Fruit fly (Drosophila melanogaster) whole organism, embryonic: Measurements from ENCODE around the gene Ac13E.

Experiments used
- Adf1 ChIP-seq: fragments of 200-800 bp; sonication (Bioruptor generic); IDR thresholded peaks from 2 replicates; pipeline ENCODE4 v1.3.6; 2022; ENCODE audit warnings: missing biosample characterization, missing genetic modification characterization
- CG10267 ChIP-seq: fragments of 200-800 bp; sonication (Bioruptor generic); optimal IDR thresholded peaks from 2 replicates; lab custom pipeline; 2018; ENCODE audit warnings: missing biosample characterization, mild to moderate bottlenecking, missing genetic modification characterization, moderate library complexity
- CG11560 ChIP-seq: fragments of 200-800 bp; sonication (Bioruptor generic); IDR thresholded peaks from 3 replicates; pipeline ENCODE4 v1.3.6; 2022; ENCODE audit warnings: missing biosample characterization, missing genetic modification characterization
- CG12659 ChIP-seq: fragments of 200-800 bp; sonication (Bioruptor generic); optimal IDR thresholded peaks from 3 replicates; lab custom pipeline; 2017; ENCODE audit warnings: mild to moderate bottlenecking, missing biosample characterization, missing genetic modification reagents, missing genetic modification characterization
- CG13775 ChIP-seq: fragments of 200-800 bp; sonication (Bioruptor generic); optimal IDR thresholded peaks from 3 replicates; lab custom pipeline; 2017; ENCODE audit warnings: missing biosample characterization, mild to moderate bottlenecking, missing genetic modification characterization
- CG14014 ChIP-seq: fragments of 200-800 bp; sonication (Bioruptor generic); IDR thresholded peaks from 2 replicates; pipeline ENCODE4 v1.3.6; 2022; ENCODE audit warnings: missing biosample characterization, missing genetic modification characterization
- CG1603 ChIP-seq: fragments of 200-800 bp; sonication (Bioruptor generic); optimal IDR thresholded peaks from 2 replicates; lab custom pipeline; 2019; ENCODE audit warnings: missing biosample characterization, mild to moderate bottlenecking, missing genetic modification characterization, moderate library complexity
- CG16813 ChIP-seq: fragments of 200-800 bp; sonication (Bioruptor generic); IDR thresholded peaks from 3 replicates; pipeline ENCODE4 v1.3.6; 2022; ENCODE audit warnings: missing biosample characterization, missing genetic modification characterization; ENCODE audit not compliant: partially characterized antibody
- CG31388 ChIP-seq: fragments of 200-800 bp; sonication (Bioruptor generic); optimal IDR thresholded peaks from 2 replicates; lab custom pipeline; 2016; ENCODE audit warnings: missing biosample characterization, missing genetic modification characterization
- CG34224 ChIP-seq: fragments of 200-800 bp; sonication (Bioruptor generic); IDR thresholded peaks from 3 replicates; pipeline ENCODE4 v1.3.6; 2022; ENCODE audit warnings: missing biosample characterization, missing genetic modification characterization; ENCODE audit not compliant: partially characterized antibody
- CG43689 ChIP-seq: fragments of 200-800 bp; sonication (Bioruptor generic); IDR thresholded peaks from 2 replicates; pipeline ENCODE4 v1.3.6; 2022; ENCODE audit warnings: missing biosample characterization, missing genetic modification characterization
- CG7963 ChIP-seq: fragments of 200-800 bp; sonication (Bioruptor generic); IDR thresholded peaks from 3 replicates; pipeline ENCODE4 v1.3.6; 2022; ENCODE audit warnings: missing biosample characterization, missing genetic modification characterization; ENCODE audit not compliant: partially characterized antibody
- CG8290 ChIP-seq, 3 experiments: fragments of 200-800 bp; sonication (Bioruptor generic); optimal IDR thresholded peaks; 2 replicates each; lab custom pipeline; 2016 to 2019; ENCODE audit warnings: missing biosample characterization in 3 of 3, missing genetic modification characterization in 3 of 3, mild to moderate bottlenecking in 2 of 3, moderate library complexity in 1 of 3
- Chrac-16 ChIP-seq: fragments of 200-800 bp; sonication (Bioruptor generic); optimal IDR thresholded peaks from 3 replicates; lab custom pipeline; 2016; ENCODE audit warnings: missing biosample characterization, missing genetic modification characterization
- E2f2 ChIP-seq: fragments of 200-800 bp; sonication (Bioruptor generic); IDR thresholded peaks from 2 replicates; pipeline ENCODE4 v1.3.6; 2022; ENCODE audit warnings: missing biosample characterization, missing genetic modification characterization
- HHEX ChIP-seq: fragments of 200-800 bp; sonication (Bioruptor generic); optimal IDR thresholded peaks from 3 replicates; lab custom pipeline; 2017; ENCODE audit warnings: missing biosample characterization, mild to moderate bottlenecking, missing genetic modification characterization, missing genetic modification reagents
- HLH4C ChIP-seq: fragments of 200-800 bp; sonication (Bioruptor generic); IDR thresholded peaks from 3 replicates; pipeline ENCODE4 v1.3.6; 2022; ENCODE audit warnings: missing biosample characterization, missing genetic modification characterization; ENCODE audit not compliant: partially characterized antibody
- HmgZ ChIP-seq: fragments of 200-800 bp; sonication (Bioruptor generic); optimal IDR thresholded peaks from 2 replicates; lab custom pipeline; 2018; ENCODE audit warnings: missing biosample characterization, mild to moderate bottlenecking, missing genetic modification characterization
- Hmr ChIP-seq: fragments of 200-800 bp; sonication (Bioruptor generic); optimal IDR thresholded peaks from 3 replicates; lab custom pipeline; 2017; ENCODE audit warnings: mild to moderate bottlenecking, missing biosample characterization, missing genetic modification reagents, missing genetic modification characterization
- Hmx ChIP-seq: fragments of 200-800 bp; sonication (Bioruptor generic); optimal IDR thresholded peaks from 2 replicates; lab custom pipeline; 2016; ENCODE audit warnings: missing biosample characterization, missing genetic modification characterization
- MBD-R2 ChIP-seq: fragments of 200-800 bp; sonication (Bioruptor generic); IDR thresholded peaks from 2 replicates; pipeline ENCODE4 v1.3.6; 2022; ENCODE audit warnings: missing biosample characterization, missing genetic modification characterization
- Nf-YC ChIP-seq: fragments of 200-800 bp; optimal IDR thresholded peaks from 3 replicates; lab custom pipeline; 2019; ENCODE audit warnings: missing biosample characterization, mild to moderate bottlenecking, missing genetic modification characterization, moderate library complexity
- Opbp ChIP-seq: fragments of 200-800 bp; sonication (Bioruptor generic); IDR thresholded peaks from 3 replicates; pipeline ENCODE4 v1.3.6; 2022; ENCODE audit warnings: missing biosample characterization, missing genetic modification characterization; ENCODE audit not compliant: partially characterized antibody
- TFAM ChIP-seq: fragments of 200-800 bp; sonication (Bioruptor generic); optimal IDR thresholded peaks from 2 replicates; lab custom pipeline; 2017; ENCODE audit warnings: missing biosample characterization, missing genetic modification characterization, inconsistent platforms
- amos ChIP-seq: fragments of 200-800 bp; sonication (Bioruptor generic); IDR thresholded peaks from 2 replicates; pipeline ENCODE4 v1.3.6; 2022; ENCODE audit warnings: missing biosample characterization, missing genetic modification characterization; ENCODE audit not compliant: partially characterized antibody
- ato ChIP-seq: fragments of 200-800 bp; sonication (Bioruptor generic); IDR thresholded peaks from 2 replicates; pipeline ENCODE4 v1.3.6; 2022; ENCODE audit warnings: missing biosample characterization, missing genetic modification characterization; ENCODE audit not compliant: partially characterized antibody
- bbx ChIP-seq: fragments of 200-800 bp; sonication (Bioruptor generic); IDR thresholded peaks from 2 replicates; pipeline ENCODE4 v1.3.6; 2022; ENCODE audit warnings: missing biosample characterization, missing genetic modification characterization; ENCODE audit not compliant: partially characterized antibody
- crp ChIP-seq, 2 experiments: fragments of 200-800 bp; sonication (Bioruptor generic); optimal IDR thresholded peaks; 2 replicates in 1 of 2; 3 replicates in 1 of 2; lab custom pipeline; 2017; ENCODE audit warnings: missing biosample characterization in 2 of 2, missing genetic modification characterization in 2 of 2, mild to moderate bottlenecking in 1 of 2, moderate library complexity in 1 of 2
- dmrt11E ChIP-seq: fragments of 200-800 bp; sonication (Bioruptor generic); optimal IDR thresholded peaks from 3 replicates; lab custom pipeline; 2018; ENCODE audit warnings: missing biosample characterization, mild to moderate bottlenecking, missing genetic modification characterization, moderate library complexity
- en ChIP-seq: fragments of 200-800 bp; sonication (Bioruptor generic); optimal IDR thresholded peaks from 2 replicates; lab custom pipeline; 2016; ENCODE audit warnings: missing biosample characterization, missing genetic modification characterization
- fd64A ChIP-seq: fragments of 200-800 bp; sonication (Bioruptor generic); optimal IDR thresholded peaks from 3 replicates; lab custom pipeline; 2018; ENCODE audit warnings: missing biosample characterization, mild to moderate bottlenecking, missing genetic modification characterization
- mld ChIP-seq: fragments of 200-800 bp; sonication (Bioruptor generic); IDR thresholded peaks from 3 replicates; pipeline ENCODE4 v1.3.6; 2022; ENCODE audit warnings: missing biosample characterization, missing genetic modification characterization; ENCODE audit not compliant: partially characterized antibody
- nerfin-2 ChIP-seq: fragments of 200-800 bp; sonication (Bioruptor generic); IDR thresholded peaks from 2 replicates; pipeline ENCODE4 v1.3.6; 2022; ENCODE audit warnings: missing biosample characterization, missing genetic modification characterization; ENCODE audit not compliant: partially characterized antibody
- pnt ChIP-seq: fragments of 200-800 bp; sonication (Bioruptor generic); optimal IDR thresholded peaks from 3 replicates; lab custom pipeline; 2016; ENCODE audit warnings: missing biosample characterization, missing genetic modification characterization
- row ChIP-seq: fragments of 200-800 bp; sonication (Bioruptor generic); IDR thresholded peaks from 3 replicates; pipeline ENCODE4 v1.3.6; 2022; ENCODE audit warnings: missing biosample characterization, missing genetic modification characterization
- sens ChIP-seq: fragments of 200-800 bp; sonication (Bioruptor generic); peaks from one replicate; lab custom pipeline; 2016; ENCODE audit warnings: missing biosample characterization, missing genetic modification characterization
- unc-4 ChIP-seq: fragments of 200-800 bp; sonication (Bioruptor generic); IDR thresholded peaks from 2 replicates; pipeline ENCODE4 v1.3.6; 2022; ENCODE audit warnings: missing biosample characterization, missing genetic modification characterization; ENCODE audit not compliant: partially characterized antibody
- vnd ChIP-seq: fragments of 200-800 bp; sonication (Bioruptor generic); IDR thresholded peaks from 3 replicates; pipeline ENCODE4 v1.3.6; 2022; ENCODE audit warnings: missing biosample characterization, missing genetic modification characterization; ENCODE audit not compliant: partially characterized antibody

Gene Ac13E

DNA sequence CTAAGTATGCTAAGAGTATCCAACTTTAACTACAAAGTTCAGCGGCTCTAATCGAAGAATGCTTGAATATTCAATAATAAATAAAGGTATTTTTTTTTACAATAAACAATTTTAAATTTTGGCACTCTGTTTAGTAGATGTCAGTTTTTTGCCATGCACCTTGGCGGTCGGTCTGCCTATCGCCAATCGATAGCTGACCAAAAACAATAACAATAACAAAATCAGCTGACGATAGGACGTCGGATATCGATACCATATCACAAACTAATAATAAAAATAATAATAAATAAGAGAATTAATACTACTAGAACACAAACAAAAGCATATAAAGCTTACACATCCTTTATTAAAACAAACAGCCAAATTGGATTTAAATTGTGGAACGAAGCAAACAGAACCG lies 67.4 kb downstream of the Ac13E start, which contains the start of gene Gmap (continued):
- TF ChIP-seq CG34224 (GFP tag; lab: Robert Waterston, UW) (peak; percentile 88), CG7963 (GFP tag; lab: Robert Waterston, UW) (peak; percentile 93), HHEX (GFP tag; lab: Kevin White, UChicago) (no peak), dmrt11E (tag; lab: Kevin White, UChicago) (no peak), CG10267 (tag; lab: Kevin White, UChicago) (peak; percentile 10), ato (GFP tag; lab: Robert Waterston, UW) (peak; percentile 90), unc-4 (peak; percentile 71), CG1603 (peak; percentile 9), Hmr (GFP tag; lab: Kevin White, UChicago) (no peak), pnt (GFP tag; lab: Kevin White, UChicago) (no peak), CG13775 (GFP tag; lab: Kevin White, UChicago) (no peak), CG43689 (no peak), crp (GFP tag; optimal IDR thresholded peaks at IDR 0.05; lab: Kevin White, UChicago) (peak in 1 of 2 experiments; percentile 84), CG12659 (peak; percentile 15), HLH4C (GFP tag; lab: Robert Waterston, UW) (peak; percentile 96), amos (GFP tag; lab: Robert Waterston, UW) (peak; percentile 78; the same call in 1 of the 2 replicates), CG8290 (GFP tag; optimal IDR thresholded peaks at IDR 0.05; lab: Kevin White, UChicago) (no peak), CG8290 (tag; optimal IDR thresholded peaks at IDR 0.05; lab: Kevin White, UChicago) (peak in 1 of 2 experiments; percentile 16), Adf1 (GFP tag; lab: Robert Waterston, UW) (0 out of 2 replicates have a peak, but pooled peaks have one; percentile 8), Nf-YC (tag; lab: Kevin White, UChicago) (peak; percentile 20), row (GFP tag; lab: Robert Waterston, UW) (peak; percentile 14; the same call in 1 of the 3 replicates), Hmx (GFP tag; lab: Kevin White, UChicago) (no peak), sens (GFP tag; lab: Kevin White, UChicago) (peak; percentile 3), mld (GFP tag; lab: Robert Waterston, UW) (peak; percentile 88), CG16813 (GFP tag; lab: Robert Waterston, UW) (peak; percentile 80), TFAM (no peak), MBD-R2 (GFP tag; lab: Robert Waterston, UW) (peak; percentile 71), vnd (GFP tag; lab: Robert Waterston, UW) (peak; percentile 82), E2f2 (GFP tag; lab: Robert Waterston, UW) (peak; percentile 94), en (GFP tag; lab: Kevin White, UChicago) (no peak), CG31388 (no peak), bbx (GFP tag; lab: Robert Waterston, UW) (peak; percentile 91), Chrac-16 (no peak), HmgZ (peak; percentile 33), fd64A (GFP tag; lab: Kevin White, UChicago) (no peak), Opbp (GFP tag; lab: Robert Waterston, UW) (peak; percentile 80; the same call in 2 of the 3 replicates), nerfin-2 (GFP tag; lab: Robert Waterston, UW) (peak; percentile 96), CG14014 (GFP tag; lab: Robert Waterston, UW) (no peak), CG11560 (tag; lab: Robert Waterston, UW) (no peak)
- TF ChIP-seq, all 482 proteins: peak for 56
